Fruit fly (Drosophila melanogaster) whole organism, embryonic: ENCODE data around the gene CG14102.
A peak's percentile ranks its signal among the peaks of the same experiment; 100 is the strongest.

Experiments
- CG10366 ChIP-seq: fragments of 200-800 bp; sonication (Bioruptor generic); IDR thresholded peaks from 2 replicates; pipeline ENCODE4 v1.3.6; 2022; ENCODE audit warnings: missing biosample characterization, missing genetic modification characterization
- CG10431 ChIP-seq: fragments of 200-800 bp; sonication (Bioruptor generic); optimal IDR thresholded peaks from 3 replicates; lab custom pipeline; 2018; ENCODE audit warnings: missing biosample characterization, mild to moderate bottlenecking, missing genetic modification characterization
- CG10959 ChIP-seq: fragments of 200-800 bp; sonication (Bioruptor generic); IDR thresholded peaks from 2 replicates; pipeline ENCODE4 v1.3.6; 2022; ENCODE audit warnings: missing biosample characterization, missing genetic modification characterization
- CG11504 ChIP-seq: fragments of 200-800 bp; sonication (Bioruptor generic); optimal IDR thresholded peaks from 3 replicates; lab custom pipeline; 2019; ENCODE audit warnings: missing biosample characterization, mild to moderate bottlenecking, missing genetic modification characterization, moderate library complexity
- CG11696 ChIP-seq: fragments of 200-800 bp; sonication (Bioruptor generic); IDR thresholded peaks from 2 replicates; pipeline ENCODE4 v1.3.6; 2022; ENCODE audit warnings: missing biosample characterization, missing genetic modification characterization
- CG12071 ChIP-seq: fragments of 200-800 bp; sonication (Bioruptor generic); optimal IDR thresholded peaks from 3 replicates; lab custom pipeline; 2018; ENCODE audit warnings: missing biosample characterization, mild to moderate bottlenecking, missing genetic modification characterization
- CG13123 ChIP-seq: fragments of 200-800 bp; sonication (Bioruptor generic); optimal IDR thresholded peaks from 2 replicates; lab custom pipeline; 2016; ENCODE audit warnings: missing biosample characterization, missing genetic modification characterization
- CG13296 ChIP-seq: fragments of 200-800 bp; sonication (Bioruptor generic); optimal IDR thresholded peaks from 3 replicates; lab custom pipeline; 2018; ENCODE audit warnings: missing biosample characterization, mild to moderate bottlenecking, missing genetic modification characterization
- CG14965 ChIP-seq: fragments of 200-800 bp; sonication (Bioruptor generic); optimal IDR thresholded peaks from 2 replicates; lab custom pipeline; 2016; ENCODE audit warnings: missing biosample characterization, missing genetic modification characterization, borderline replicate concordance
- CG15696 ChIP-seq: fragments of 200-800 bp; sonication (Bioruptor generic); optimal IDR thresholded peaks from 2 replicates; lab custom pipeline; 2019; ENCODE audit warnings: missing biosample characterization, mild to moderate bottlenecking, missing genetic modification characterization, moderate library complexity
- CG17385 ChIP-seq: fragments of 200-800 bp; sonication (Bioruptor generic); optimal IDR thresholded peaks from 3 replicates; lab custom pipeline; 2018; ENCODE audit warnings: missing biosample characterization, mild to moderate bottlenecking, missing genetic modification characterization
- CG17802 ChIP-seq: fragments of 200-800 bp; sonication (Bioruptor generic); optimal IDR thresholded peaks from 2 replicates; lab custom pipeline; 2018; ENCODE audit warnings: missing biosample characterization, mild to moderate bottlenecking, missing genetic modification characterization, moderate library complexity
- CG1792 ChIP-seq: fragments of 200-800 bp; sonication (Bioruptor generic); optimal IDR thresholded peaks from 2 replicates; lab custom pipeline; 2016; ENCODE audit warnings: missing biosample characterization, missing genetic modification characterization
- CG18619 ChIP-seq: fragments of 200-800 bp; sonication (Bioruptor generic); optimal IDR thresholded peaks from 3 replicates; lab custom pipeline; 2017; ENCODE audit warnings: missing biosample characterization, mild to moderate bottlenecking, missing genetic modification characterization
- CG2129 ChIP-seq: fragments of 200-800 bp; sonication (Bioruptor generic); IDR thresholded peaks from 2 replicates; pipeline ENCODE4 v1.3.6; 2022; ENCODE audit warnings: missing biosample characterization, missing genetic modification characterization; ENCODE audit not compliant: partially characterized antibody
- CG2875 ChIP-seq: fragments of 200-800 bp; sonication (Bioruptor generic); optimal IDR thresholded peaks from 2 replicates; lab custom pipeline; 2017; ENCODE audit warnings: missing biosample characterization, mild to moderate bottlenecking, missing genetic modification characterization, missing genetic modification reagents
- CG2889 ChIP-seq: fragments of 200-800 bp; sonication (Bioruptor generic); IDR thresholded peaks from 3 replicates; pipeline ENCODE4 v1.3.6; 2022; ENCODE audit warnings: missing biosample characterization, missing genetic modification characterization
- CG30403 ChIP-seq: fragments of 200-800 bp; sonication (Bioruptor generic); optimal IDR thresholded peaks from 3 replicates; lab custom pipeline; 2016; ENCODE audit warnings: missing biosample characterization, missing genetic modification characterization
- CG3065 ChIP-seq: fragments of 200-800 bp; sonication (Bioruptor generic); optimal IDR thresholded peaks from 2 replicates; lab custom pipeline; 2016; ENCODE audit warnings: missing biosample characterization, missing genetic modification characterization
- CG3838 ChIP-seq: fragments of 200-800 bp; sonication (Bioruptor generic); optimal IDR thresholded peaks from 3 replicates; lab custom pipeline; 2016; ENCODE audit warnings: missing biosample characterization, missing genetic modification characterization
- CG42726 ChIP-seq: fragments of 200-800 bp; sonication (Bioruptor generic); IDR thresholded peaks from 2 replicates; pipeline ENCODE4 v1.3.6; 2022; ENCODE audit warnings: missing biosample characterization, missing genetic modification characterization; ENCODE audit not compliant: partially characterized antibody
- CG4328 ChIP-seq: fragments of 200-800 bp; sonication (Bioruptor generic); optimal IDR thresholded peaks from 3 replicates; lab custom pipeline; 2017; ENCODE audit warnings: missing biosample characterization, missing genetic modification reagents, missing genetic modification characterization
- CG4360 ChIP-seq: fragments of 200-800 bp; sonication (Bioruptor generic); IDR thresholded peaks from 2 replicates; pipeline ENCODE4 v1.3.6; 2022; ENCODE audit warnings: missing biosample characterization, missing genetic modification characterization
- CG4617 ChIP-seq: fragments of 200-800 bp; sonication (Bioruptor generic); optimal IDR thresholded peaks from 3 replicates; lab custom pipeline; 2016; ENCODE audit warnings: missing biosample characterization, missing genetic modification characterization, borderline replicate concordance
- CG6254 ChIP-seq: fragments of 200-800 bp; sonication (Bioruptor generic); optimal IDR thresholded peaks from 3 replicates; lab custom pipeline; 2017; ENCODE audit warnings: mild to moderate bottlenecking, missing biosample characterization, missing genetic modification reagents, missing genetic modification characterization
- CG6765 ChIP-seq: fragments of 200-800 bp; sonication (Bioruptor generic); optimal IDR thresholded peaks from 3 replicates; lab custom pipeline; 2017; ENCODE audit warnings: missing biosample characterization, mild to moderate bottlenecking, missing genetic modification characterization
- CG7786 ChIP-seq: fragments of 200-800 bp; sonication (Bioruptor generic); optimal IDR thresholded peaks from 2 replicates; lab custom pipeline; 2016; ENCODE audit warnings: missing biosample characterization, missing genetic modification characterization
- CrebB ChIP-seq: fragments of 200-800 bp; sonication (Bioruptor generic); optimal IDR thresholded peaks from 3 replicates; lab custom pipeline; 2018; ENCODE audit warnings: missing biosample characterization, mild to moderate bottlenecking, missing genetic modification characterization
- D19B ChIP-seq: fragments of 200-800 bp; sonication (Bioruptor generic); optimal IDR thresholded peaks from 2 replicates; lab custom pipeline; 2017; ENCODE audit warnings: missing biosample characterization, mild to moderate bottlenecking, missing genetic modification characterization
- E2f1 ChIP-seq: fragments of 200-800 bp; sonication (Bioruptor generic); IDR thresholded peaks from 2 replicates; pipeline ENCODE4 v1.3.6; 2022; ENCODE audit warnings: missing biosample characterization, missing genetic modification characterization
- Fer3 ChIP-seq: fragments of 200-800 bp; sonication (Bioruptor generic); optimal IDR thresholded peaks from 2 replicates; lab custom pipeline; 2018; ENCODE audit warnings: missing biosample characterization, mild to moderate bottlenecking, missing genetic modification characterization, moderate library complexity
- Hand ChIP-seq: fragments of 200-800 bp; sonication (Bioruptor generic); optimal IDR thresholded peaks from 2 replicates; lab custom pipeline; 2017; ENCODE audit warnings: mild to moderate bottlenecking, missing biosample characterization, missing genetic modification reagents, missing genetic modification characterization
- Hr51 ChIP-seq, 2 experiments: fragments of 200-800 bp; sonication (Bioruptor generic); optimal IDR thresholded peaks; 2 replicates in 1 of 2; 3 replicates in 1 of 2; lab custom pipeline; 2016 to 2018; ENCODE audit warnings: missing biosample characterization in 2 of 2, missing genetic modification characterization in 2 of 2, mild to moderate bottlenecking in 1 of 2, moderate library complexity in 1 of 2
- Hsf ChIP-seq: fragments of 200-800 bp; sonication (Bioruptor generic); optimal IDR thresholded peaks from 3 replicates; lab custom pipeline; 2016; ENCODE audit warnings: missing biosample characterization, missing genetic modification characterization
- MBD-R2 ChIP-seq: fragments of 200-800 bp; sonication (Bioruptor generic); IDR thresholded peaks from 2 replicates; pipeline ENCODE4 v1.3.6; 2022; ENCODE audit warnings: missing biosample characterization, missing genetic modification characterization
- Meics ChIP-seq: fragments of 200-800 bp; sonication (Bioruptor generic); optimal IDR thresholded peaks from 2 replicates; lab custom pipeline; 2017; ENCODE audit warnings: missing biosample characterization, mild to moderate bottlenecking, missing genetic modification characterization
- NfI ChIP-seq: fragments of 200-800 bp; sonication (Bioruptor generic); optimal IDR thresholded peaks from 3 replicates; lab custom pipeline; 2018; ENCODE audit warnings: missing biosample characterization, mild to moderate bottlenecking, missing genetic modification characterization, moderate library complexity
- Six4 ChIP-seq: fragments of 200-800 bp; sonication (Bioruptor generic); optimal IDR thresholded peaks from 2 replicates; lab custom pipeline; 2016; ENCODE audit warnings: missing biosample characterization, missing genetic modification characterization
- Trl ChIP-seq, 3 experiments: fragments of >200 bp in 2 of 3; fragments of 200-800 bp in 1 of 3; sonication (Bioruptor generic) in 1 of 3; optimal IDR thresholded peaks; 2 replicates in 1 of 3; 3 replicates in 2 of 3; lab custom pipeline; 2016 to 2017; ENCODE audit warnings: missing biosample characterization in 1 of 3, missing genetic modification characterization in 1 of 3
- Xbp1 ChIP-seq: fragments of 200-800 bp; sonication (Bioruptor generic); optimal IDR thresholded peaks from 3 replicates; lab custom pipeline; 2016; ENCODE audit warnings: missing biosample characterization, mild to moderate bottlenecking, missing genetic modification characterization
- abd-A ChIP-seq: fragments of 200-800 bp; sonication (Bioruptor generic); optimal IDR thresholded peaks from 3 replicates; lab custom pipeline; 2019; ENCODE audit warnings: missing biosample characterization, mild to moderate bottlenecking, missing genetic modification characterization, moderate library complexity
- da ChIP-seq: fragments of 200-800 bp; sonication (Bioruptor generic); optimal IDR thresholded peaks from 2 replicates; lab custom pipeline; 2016; ENCODE audit warnings: missing biosample characterization, missing genetic modification characterization
- dmrt11E ChIP-seq: fragments of 200-800 bp; sonication (Bioruptor generic); optimal IDR thresholded peaks from 3 replicates; lab custom pipeline; 2018; ENCODE audit warnings: missing biosample characterization, mild to moderate bottlenecking, missing genetic modification characterization, moderate library complexity
- fd3F ChIP-seq: fragments of 200-800 bp; sonication (Bioruptor generic); optimal IDR thresholded peaks from 2 replicates; lab custom pipeline; 2018; ENCODE audit warnings: missing biosample characterization, mild to moderate bottlenecking, missing genetic modification characterization, moderate library complexity
- grau ChIP-seq: fragments of 200-800 bp; optimal IDR thresholded peaks from 3 replicates; lab custom pipeline; 2019; ENCODE audit warnings: missing biosample characterization, mild to moderate bottlenecking, missing genetic modification characterization, moderate library complexity
- pb ChIP-seq: fragments of 200-800 bp; sonication (Bioruptor generic); optimal IDR thresholded peaks from 3 replicates; lab custom pipeline; 2016; ENCODE audit warnings: missing biosample characterization, missing genetic modification characterization
- sens ChIP-seq: fragments of 200-800 bp; sonication (Bioruptor generic); peaks from one replicate; lab custom pipeline; 2016; ENCODE audit warnings: missing biosample characterization, missing genetic modification characterization
- slou ChIP-seq: fragments of 200-800 bp; sonication (Bioruptor generic); optimal IDR thresholded peaks from 3 replicates; lab custom pipeline; 2016; ENCODE audit warnings: missing biosample characterization, missing genetic modification characterization
- vvl ChIP-seq: fragments of 200-800 bp; sonication (Bioruptor generic); IDR thresholded peaks from 2 replicates; pipeline ENCODE4 v1.3.6; 2022; ENCODE audit warnings: missing biosample characterization, missing genetic modification characterization
- z ChIP-seq: fragments of 200-800 bp; sonication (Bioruptor generic); IDR thresholded peaks from 3 replicates; pipeline ENCODE4 v1.3.6; 2022; ENCODE audit warnings: missing biosample characterization, missing genetic modification characterization
- zen ChIP-seq: fragments of 200-800 bp; sonication (Bioruptor generic); optimal IDR thresholded peaks from 3 replicates; lab custom pipeline; 2018; ENCODE audit warnings: missing biosample characterization, mild to moderate bottlenecking, missing genetic modification characterization, moderate library complexity

The CG14102 gene

DNA sequence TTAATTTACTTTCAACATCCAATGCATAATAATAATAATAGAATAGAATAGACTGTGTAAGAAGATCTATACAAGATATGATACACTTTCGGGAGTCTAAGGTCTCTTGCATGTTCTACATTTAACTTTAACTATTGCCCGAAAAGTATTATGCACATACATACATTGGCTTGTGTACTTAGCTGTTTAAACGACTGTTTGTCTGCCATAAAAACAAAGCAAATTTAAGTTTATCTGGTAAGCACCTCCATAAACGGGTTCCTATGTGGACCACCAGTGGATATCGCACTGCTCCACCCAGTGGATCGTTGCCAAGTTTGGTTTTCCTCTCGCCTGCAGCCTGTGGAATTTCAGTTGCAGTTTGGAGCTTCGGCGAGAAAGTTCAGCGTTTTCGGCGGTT is 45.9 kb upstream of the CG14102 start (continued):
- TF ChIP-seq slou (GFP tag; lab: Kevin White, UChicago) (no peak), CG6254 (GFP tag; lab: Kevin White, UChicago) (no peak), Fer3 (no peak), CG4617 (no peak), CG13123 (GFP tag; lab: Kevin White, UChicago) (no peak), CG13296 (GFP tag; lab: Kevin White, UChicago) (peak; percentile 67), CG18619 (GFP tag; lab: Kevin White, UChicago) (no peak), Xbp1 (no peak), CG10431 (no peak), CG10959 (no peak), CrebB (tag; lab: Kevin White, UChicago) (peak; percentile 47), CG17802 (tag; lab: Kevin White, UChicago) (no peak), zen (no peak), CG2129 (GFP tag; lab: Robert Waterston, UW) (no peak), CG11504 (no peak), CG7786 (GFP tag; lab: Kevin White, UChicago) (no peak), CG15696 (no peak), CG17385 (GFP tag; lab: Kevin White, UChicago) (peak; percentile 14), CG4360 (GFP tag; lab: Robert Waterston, UW) (no peak), CG6765 (GFP tag; lab: Kevin White, UChicago) (peak; percentile 7), CG42726 (no peak), CG3065 (GFP tag; lab: Kevin White, UChicago) (no peak), NfI (GFP tag; lab: Kevin White, UChicago) (no peak), Hand (GFP tag; lab: Kevin White, UChicago) (no peak), CG2875 (GFP tag; lab: Kevin White, UChicago) (peak; percentile 64), da (GFP tag; lab: Kevin White, UChicago) (no peak), Meics (peak; percentile 41), Hsf (GFP tag; lab: Kevin White, UChicago) (no peak), CG10366 (GFP tag; lab: Robert Waterston, UW) (no peak), MBD-R2 (GFP tag; lab: Robert Waterston, UW) (no peak), grau (tag; lab: Kevin White, UChicago) (peak; percentile 2), fd3F (GFP tag; lab: Kevin White, UChicago) (peak; percentile 17), dmrt11E (tag; lab: Kevin White, UChicago) (no peak), z (no peak), CG30403 (GFP tag; lab: Kevin White, UChicago) (no peak), CG12071 (GFP tag; lab: Kevin White, UChicago) (peak; percentile 71), sens (no peak), E2f1 (GFP tag; lab: Robert Waterston, UW) (no peak), CG2889 (GFP tag; lab: Robert Waterston, UW) (no peak), vvl (GFP tag; lab: Robert Waterston, UW) (no peak), CG1792 (GFP tag; lab: Kevin White, UChicago) (no peak), CG4328 (GFP tag; lab: Kevin White, UChicago) (no peak), pb (no peak), CG3838 (no peak), CG11696 (GFP tag; lab: Robert Waterston, UW) (no peak), Six4 (no peak), CG14965 (GFP tag; lab: Kevin White, UChicago) (no peak), Hr51 (GFP tag; optimal IDR thresholded peaks at IDR 0.05; lab: Kevin White, UChicago) (no peak), D19B (GFP tag; lab: Kevin White, UChicago) (no peak), abd-A (tag; lab: Kevin White, UChicago) (no peak), Trl (optimal IDR thresholded peaks at IDR 0.05; lab: Kevin White, UChicago) (no peak), Trl (GFP tag; optimal IDR thresholded peaks at IDR 0.05; lab: Kevin White, UChicago) (peak; percentile 19)
